Fruit fly (Drosophila melanogaster) whole organism, embryonic: Measurements from ENCODE around the gene CG2267.

ENCODE experiments used
- Atf-2 ChIP-seq: fragments of 200-800 bp; sonication (Bioruptor generic); optimal IDR thresholded peaks from 2 replicates; lab custom pipeline; 2016; ENCODE audit warnings: missing biosample characterization, missing genetic modification characterization
- CG10431 ChIP-seq: fragments of 200-800 bp; sonication (Bioruptor generic); optimal IDR thresholded peaks from 3 replicates; lab custom pipeline; 2018; ENCODE audit warnings: missing biosample characterization, mild to moderate bottlenecking, missing genetic modification characterization
- CG10979 ChIP-seq: fragments of 200-800 bp; sonication (Bioruptor generic); optimal IDR thresholded peaks from 2 replicates; lab custom pipeline; 2018; ENCODE audit warnings: missing biosample characterization, mild to moderate bottlenecking, missing genetic modification characterization, moderate library complexity
- CG11247 ChIP-seq: fragments of 200-800 bp; sonication (Bioruptor generic); IDR thresholded peaks from 2 replicates; pipeline ENCODE4 v1.3.6; 2022; ENCODE audit warnings: missing biosample characterization, missing genetic modification characterization
- CG12071 ChIP-seq: fragments of 200-800 bp; sonication (Bioruptor generic); optimal IDR thresholded peaks from 3 replicates; lab custom pipeline; 2018; ENCODE audit warnings: missing biosample characterization, mild to moderate bottlenecking, missing genetic modification characterization
- CG13296 ChIP-seq: fragments of 200-800 bp; sonication (Bioruptor generic); optimal IDR thresholded peaks from 3 replicates; lab custom pipeline; 2018; ENCODE audit warnings: missing biosample characterization, mild to moderate bottlenecking, missing genetic modification characterization
- CG14050 ChIP-seq: fragments of 200-800 bp; sonication (Bioruptor generic); IDR thresholded peaks from 3 replicates; pipeline ENCODE4 v1.3.6; 2022; ENCODE audit warnings: missing biosample characterization, missing genetic modification characterization
- CG1647 ChIP-seq: fragments of 200-800 bp; sonication (Bioruptor generic); optimal IDR thresholded peaks from 3 replicates; lab custom pipeline; 2016; ENCODE audit warnings: missing biosample characterization, missing genetic modification characterization
- CG2712 ChIP-seq: fragments of 200-800 bp; optimal IDR thresholded peaks from 3 replicates; lab custom pipeline; 2019; ENCODE audit warnings: missing biosample characterization, mild to moderate bottlenecking, missing genetic modification characterization, moderate library complexity
- CG30403 ChIP-seq: fragments of 200-800 bp; sonication (Bioruptor generic); optimal IDR thresholded peaks from 3 replicates; lab custom pipeline; 2016; ENCODE audit warnings: missing biosample characterization, missing genetic modification characterization
- CG31365 ChIP-seq: fragments of 200-800 bp; sonication (Bioruptor generic); optimal IDR thresholded peaks from 2 replicates; lab custom pipeline; 2018; ENCODE audit warnings: missing biosample characterization, mild to moderate bottlenecking, missing genetic modification characterization
- CG42726 ChIP-seq: fragments of 200-800 bp; sonication (Bioruptor generic); IDR thresholded peaks from 2 replicates; pipeline ENCODE4 v1.3.6; 2022; ENCODE audit warnings: missing biosample characterization, missing genetic modification characterization; ENCODE audit not compliant: partially characterized antibody
- CG4360 ChIP-seq: fragments of 200-800 bp; sonication (Bioruptor generic); IDR thresholded peaks from 2 replicates; pipeline ENCODE4 v1.3.6; 2022; ENCODE audit warnings: missing biosample characterization, missing genetic modification characterization
- CG4854 ChIP-seq: fragments of 200-800 bp; sonication (Bioruptor generic); optimal IDR thresholded peaks from 2 replicates; lab custom pipeline; 2016; ENCODE audit warnings: missing biosample characterization, missing genetic modification characterization, inconsistent platforms
- CG6654 ChIP-seq: fragments of 200-800 bp; sonication (Bioruptor generic); optimal IDR thresholded peaks from 2 replicates; lab custom pipeline; 2017; ENCODE audit warnings: missing biosample characterization, mild to moderate bottlenecking, missing genetic modification characterization
- CG6791 ChIP-seq: fragments of 200-800 bp; sonication (Bioruptor generic); IDR thresholded peaks from 3 replicates; pipeline ENCODE4 v1.3.6; 2022; ENCODE audit warnings: missing biosample characterization, missing genetic modification characterization; ENCODE audit not compliant: partially characterized antibody
- CG7839 ChIP-seq: fragments of 200-800 bp; sonication (Bioruptor generic); optimal IDR thresholded peaks from 3 replicates; lab custom pipeline; 2018; ENCODE audit warnings: missing biosample characterization, mild to moderate bottlenecking, missing genetic modification characterization, moderate library complexity
- CG7963 ChIP-seq: fragments of 200-800 bp; sonication (Bioruptor generic); IDR thresholded peaks from 3 replicates; pipeline ENCODE4 v1.3.6; 2022; ENCODE audit warnings: missing biosample characterization, missing genetic modification characterization; ENCODE audit not compliant: partially characterized antibody
- CG8290 ChIP-seq, 3 experiments: fragments of 200-800 bp; sonication (Bioruptor generic); optimal IDR thresholded peaks; 2 replicates each; lab custom pipeline; 2016 to 2019; ENCODE audit warnings: missing biosample characterization in 3 of 3, missing genetic modification characterization in 3 of 3, mild to moderate bottlenecking in 2 of 3, moderate library complexity in 1 of 3
- CG9437 ChIP-seq: fragments of 200-800 bp; sonication (Bioruptor generic); optimal IDR thresholded peaks from 2 replicates; lab custom pipeline; 2018; ENCODE audit warnings: missing biosample characterization, mild to moderate bottlenecking, missing genetic modification characterization
- D19A ChIP-seq: fragments of 200-800 bp; optimal IDR thresholded peaks from 3 replicates; lab custom pipeline; 2019; ENCODE audit warnings: missing biosample characterization, mild to moderate bottlenecking, missing genetic modification characterization, moderate library complexity
- Dad ChIP-seq: fragments of 200-800 bp; sonication (Bioruptor generic); optimal IDR thresholded peaks from 3 replicates; lab custom pipeline; 2016; ENCODE audit warnings: missing biosample characterization, missing genetic modification characterization
- Doc3 ChIP-seq: fragments of 200-800 bp; sonication (Bioruptor generic); IDR thresholded peaks from 3 replicates; pipeline ENCODE4 v1.3.6; 2022; ENCODE audit warnings: missing biosample characterization, missing genetic modification characterization; ENCODE audit not compliant: partially characterized antibody
- Fer2 ChIP-seq: fragments of 200-800 bp; sonication (Bioruptor generic); optimal IDR thresholded peaks from 2 replicates; lab custom pipeline; 2018; ENCODE audit warnings: missing biosample characterization, mild to moderate bottlenecking, missing genetic modification characterization, moderate library complexity
- Gsc ChIP-seq: fragments of 200-800 bp; sonication (Bioruptor generic); IDR thresholded peaks from 2 replicates; pipeline ENCODE4 v1.3.6; 2022; ENCODE audit warnings: missing biosample characterization, missing genetic modification characterization
- HmgD ChIP-seq: fragments of 200-800 bp; sonication (Bioruptor generic); optimal IDR thresholded peaks from 3 replicates; lab custom pipeline; 2016; ENCODE audit warnings: missing biosample characterization, missing genetic modification characterization
- Lim3 ChIP-seq: fragments of 200-800 bp; sonication (Bioruptor generic); IDR thresholded peaks from 2 replicates; pipeline ENCODE4 v1.3.6; 2022; ENCODE audit warnings: missing biosample characterization, missing genetic modification characterization
- Meics ChIP-seq: fragments of 200-800 bp; sonication (Bioruptor generic); optimal IDR thresholded peaks from 2 replicates; lab custom pipeline; 2017; ENCODE audit warnings: missing biosample characterization, mild to moderate bottlenecking, missing genetic modification characterization
- Neu2 ChIP-seq: fragments of 200-800 bp; sonication (Bioruptor generic); optimal IDR thresholded peaks from 3 replicates; lab custom pipeline; 2016; ENCODE audit warnings: missing biosample characterization, missing genetic modification characterization, borderline replicate concordance
- Poxn ChIP-seq: fragments of 200-800 bp; sonication (Bioruptor generic); IDR thresholded peaks from 2 replicates; pipeline ENCODE4 v1.3.6; 2022; ENCODE audit warnings: missing biosample characterization, missing genetic modification characterization
- Ssrp ChIP-seq: fragments of 200-800 bp; sonication (Bioruptor generic); optimal IDR thresholded peaks from 2 replicates; lab custom pipeline; 2018; ENCODE audit warnings: missing biosample characterization, mild to moderate bottlenecking, missing genetic modification characterization, moderate library complexity
- Tbp ChIP-seq: fragments of >200 bp; optimal IDR thresholded peaks from 2 replicates; lab custom pipeline; 2018; ENCODE audit warnings: missing biosample characterization, missing genetic modification characterization
- al ChIP-seq: fragments of 200-800 bp; sonication (Bioruptor generic); IDR thresholded peaks from 2 replicates; pipeline ENCODE4 v1.3.6; 2022; ENCODE audit warnings: missing biosample characterization, missing genetic modification characterization
- cad ChIP-seq: fragments of >200 bp; optimal IDR thresholded peaks from 2 replicates; lab custom pipeline; 2017; ENCODE audit warnings: missing biosample characterization, missing genetic modification characterization
- cas ChIP-seq: fragments of 200-800 bp; sonication (Bioruptor generic); IDR thresholded peaks from 2 replicates; pipeline ENCODE4 v1.3.6; 2022; ENCODE audit warnings: missing biosample characterization, missing genetic modification characterization
- crol ChIP-seq: fragments of 200-800 bp; sonication (Bioruptor generic); IDR thresholded peaks from 2 replicates; pipeline ENCODE4 v1.3.6; 2022; ENCODE audit warnings: missing biosample characterization, missing genetic modification characterization
- danr ChIP-seq: fragments of 200-800 bp; sonication (Bioruptor generic); IDR thresholded peaks from 2 replicates; pipeline ENCODE4 v1.3.6; 2022; ENCODE audit warnings: missing biosample characterization, missing genetic modification characterization
- dmrt99B ChIP-seq: fragments of 200-800 bp; sonication (Bioruptor generic); optimal IDR thresholded peaks from 2 replicates; lab custom pipeline; 2018; ENCODE audit warnings: missing biosample characterization, mild to moderate bottlenecking, missing genetic modification characterization, moderate library complexity
- gt ChIP-seq: fragments of 200-800 bp; sonication (Bioruptor generic); IDR thresholded peaks from 2 replicates; pipeline ENCODE4 v1.3.6; 2022; ENCODE audit warnings: missing biosample characterization, missing genetic modification characterization
- hbn ChIP-seq: fragments of 200-800 bp; sonication (Bioruptor generic); IDR thresholded peaks from 2 replicates; pipeline ENCODE4 v1.3.6; 2022; ENCODE audit warnings: missing biosample characterization, missing genetic modification characterization; ENCODE audit not compliant: partially characterized antibody
- insv ChIP-seq, 2 experiments: fragments of 200-800 bp; sonication (Bioruptor generic); optimal IDR thresholded peaks; 3 replicates each; lab custom pipeline; 2016 to 2018; ENCODE audit warnings: missing biosample characterization in 2 of 2, missing genetic modification characterization in 2 of 2
- pros ChIP-seq: fragments of 200-800 bp; sonication (Bioruptor generic); optimal IDR thresholded peaks from 3 replicates; lab custom pipeline; 2019; ENCODE audit warnings: missing biosample characterization, mild to moderate bottlenecking, missing genetic modification characterization, moderate library complexity
- pum ChIP-seq: fragments of 200-800 bp; sonication (Bioruptor generic); optimal IDR thresholded peaks from 2 replicates; lab custom pipeline; 2016; ENCODE audit warnings: missing biosample characterization, missing genetic modification characterization
- run ChIP-seq: fragments of 200-800 bp; sonication (Bioruptor generic); optimal IDR thresholded peaks from 3 replicates; lab custom pipeline; 2018; ENCODE audit warnings: missing biosample characterization, mild to moderate bottlenecking, missing genetic modification characterization
- sd ChIP-seq: fragments of 200-800 bp; sonication (Bioruptor generic); optimal IDR thresholded peaks from 3 replicates; lab custom pipeline; 2018; ENCODE audit warnings: missing biosample characterization, mild to moderate bottlenecking, missing genetic modification characterization, moderate library complexity
- sens-2 ChIP-seq: fragments of 200-800 bp; sonication (Bioruptor generic); IDR thresholded peaks from 2 replicates; pipeline ENCODE4 v1.3.6; 2022; ENCODE audit warnings: missing biosample characterization, missing genetic modification characterization
- tll ChIP-seq, 2 experiments: fragments of 200-800 bp in 1 of 2; fragments of >200 bp in 1 of 2; sonication (Bioruptor generic) in 1 of 2; optimal IDR thresholded peaks; 2 replicates each; lab custom pipeline; 2017 to 2019; ENCODE audit warnings: missing biosample characterization in 2 of 2, missing genetic modification characterization in 2 of 2, mild to moderate bottlenecking in 1 of 2, moderate library complexity in 1 of 2
- wdn ChIP-seq: fragments of 200-800 bp; sonication (Bioruptor generic); IDR thresholded peaks from 2 replicates; pipeline ENCODE4 v1.3.6; 2022; ENCODE audit warnings: missing biosample characterization, missing genetic modification characterization

Gene CG2267

DNA sequence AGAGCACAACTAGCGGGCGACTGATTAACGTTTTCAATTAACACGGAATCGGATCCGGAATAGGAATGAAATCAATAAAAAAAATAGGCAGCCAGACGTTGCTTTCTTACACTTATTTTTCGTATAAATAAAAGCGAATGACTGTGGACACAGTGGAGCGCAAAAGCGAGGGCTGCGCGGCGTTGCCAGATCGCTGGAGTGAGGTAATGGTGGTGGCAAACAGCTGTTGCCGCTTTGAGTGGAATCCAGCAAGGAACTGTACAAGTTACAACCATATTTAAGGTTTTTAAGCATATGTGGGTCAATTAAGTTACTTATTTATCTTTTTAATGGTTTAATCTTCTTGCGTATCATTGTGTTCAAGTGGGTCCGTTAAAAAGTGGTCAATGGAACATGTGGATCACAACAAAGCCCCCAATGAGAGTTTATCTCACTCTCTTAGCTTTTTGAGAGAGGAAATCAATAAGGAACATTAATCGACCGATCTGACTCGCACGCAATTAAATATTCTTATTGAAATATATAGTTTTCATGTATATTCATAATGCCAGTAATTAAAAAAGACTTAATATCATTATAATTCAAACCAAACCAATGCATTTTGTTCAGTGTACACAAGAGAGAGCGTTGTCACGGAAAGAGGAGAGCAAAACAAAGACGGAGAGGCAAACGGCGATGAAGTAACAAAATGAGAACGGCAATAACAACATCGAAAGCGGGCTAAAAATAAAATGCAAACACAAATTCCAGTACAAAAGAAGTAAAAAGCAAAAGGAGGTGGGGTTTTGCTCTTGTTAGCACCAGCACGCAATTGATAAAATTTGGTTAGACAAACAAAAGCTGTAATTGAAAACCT is 28.4 kb downstream of the CG2267 start (continued):
- TF ChIP-seq CG8290 (GFP tag; optimal IDR thresholded peaks at IDR 0.05; lab: Kevin White, UChicago), result peak; percentile 79
- TF ChIP-seq CG8290 (tag; optimal IDR thresholded peaks at IDR 0.05; lab: Kevin White, UChicago), result peak in 1 of 2 experiments; percentile 80
- TF ChIP-seq run (tag; lab: Kevin White, UChicago), result peak; percentile 91
- no peak for TF ChIP-seq Tbp (GFP tag; lab: Kevin White, UChicago)
- TF ChIP-seq CG6654 (GFP tag; lab: Kevin White, UChicago), result peak; percentile 76
- TF ChIP-seq Dad (GFP tag; lab: Kevin White, UChicago), result peak; percentile 86
- no peak for TF ChIP-seq cad (GFP tag; lab: Kevin White, UChicago)
- peak; percentile 91 for TF ChIP-seq CG4854 (GFP tag; lab: Kevin White, UChicago)
- TF ChIP-seq CG12071 (GFP tag; lab: Kevin White, UChicago), result peak; percentile 93
- TF ChIP-seq Lim3, result peak; percentile 77
- TF ChIP-seq pros, result no peak
- TF ChIP-seq CG2712 (tag; lab: Kevin White, UChicago), result peak; percentile 93
- TF ChIP-seq CG10979, result peak; percentile 90
- peak; percentile 69 for TF ChIP-seq CG4360 (GFP tag; lab: Robert Waterston, UW)
- TF ChIP-seq al (GFP tag; lab: Robert Waterston, UW), result peak; percentile 85
- 0 out of 3 replicates have a peak, but pooled peaks have one; percentile 24 for TF ChIP-seq Doc3 (GFP tag; lab: Robert Waterston, UW)
- peak; percentile 80 for TF ChIP-seq danr (GFP tag; lab: Robert Waterston, UW)
- TF ChIP-seq hbn (GFP tag; lab: Robert Waterston, UW), result no peak
- TF ChIP-seq crol, result no peak
- TF ChIP-seq CG10431 (GFP tag; lab: Kevin White, UChicago), result no peak
- TF ChIP-seq sens-2, result peak; percentile 91
- TF ChIP-seq CG7963 (GFP tag; lab: Robert Waterston, UW), result no peak
- TF ChIP-seq HmgD (GFP tag; lab: Kevin White, UChicago), result peak; percentile 31
- peak; percentile 87 for TF ChIP-seq pum
- TF ChIP-seq Gsc (GFP tag; lab: Robert Waterston, UW), result no peak
- peak; percentile 86 for TF ChIP-seq D19A (tag; lab: Kevin White, UChicago)
- peak; percentile 78 for TF ChIP-seq Ssrp (tag; lab: Kevin White, UChicago)
- peak in 1 of 2 experiments; percentile 21 for TF ChIP-seq insv (GFP tag; optimal IDR thresholded peaks at IDR 0.05; lab: Kevin White, UChicago)
- no peak for TF ChIP-seq CG42726 (GFP tag; lab: Robert Waterston, UW)
- TF ChIP-seq CG14050, result peak; percentile 93
- peak; percentile 95 for TF ChIP-seq CG30403
- peak; percentile 77 for TF ChIP-seq Poxn (GFP tag; lab: Robert Waterston, UW)
- peak; percentile 87 for TF ChIP-seq wdn
- TF ChIP-seq Fer2 (tag; lab: Kevin White, UChicago), result peak; percentile 73
- peak; percentile 68 for TF ChIP-seq CG1647 (GFP tag; lab: Kevin White, UChicago)
- TF ChIP-seq CG11247 (GFP tag; lab: Robert Waterston, UW), result peak; percentile 91
- TF ChIP-seq Neu2, result peak; percentile 48
- peak; percentile 57; the same call in 1 of the 2 replicates for TF ChIP-seq gt (GFP tag; lab: Robert Waterston, UW)
- TF ChIP-seq Meics (GFP tag; lab: Kevin White, UChicago), result peak; percentile 91
- peak; percentile 38; the same call in 1 of the 3 replicates for TF ChIP-seq CG6791 (GFP tag; lab: Robert Waterston, UW)
- TF ChIP-seq sd (tag; lab: Kevin White, UChicago), result peak; percentile 90
- TF ChIP-seq CG9437 (GFP tag; lab: Kevin White, UChicago), result peak; percentile 85
- peak; percentile 78 for TF ChIP-seq Atf-2 (GFP tag; lab: Kevin White, UChicago)
- peak; percentile 63 for TF ChIP-seq CG31365 (tag; lab: Kevin White, UChicago)
- TF ChIP-seq CG13296 (GFP tag; lab: Kevin White, UChicago), result peak; percentile 84
- TF ChIP-seq cas, result peak; percentile 84
- peak; percentile 95 for TF ChIP-seq CG7839 (tag; lab: Kevin White, UChicago)
- TF ChIP-seq tll (GFP tag; optimal IDR thresholded peaks at IDR 0.05; lab: Kevin White, UChicago), result peak in 1 of 2 experiments; percentile 6
- TF ChIP-seq dmrt99B, result peak; percentile 93
